Worm (Caenorhabditis elegans) whole organism, L4 larva: ENCODE measurements around the gene ced-11.
"Not testable (repeated sequence)": the region's sequence is repeated elsewhere in the genome, so short reads cannot be mapped to it uniquely, and the experiment has no call there.

Source experiments
- F10B5.3 ChIP-seq: sonication (generic microtip); optimal IDR thresholded peaks from 2 replicates; lab custom pipeline; 2016; ENCODE audit warnings: mild to moderate bottlenecking, missing genetic modification characterization, missing compliant biosample characterization
- F44E2.7 ChIP-seq: fragments of 200-800 bp; sonication (Bioruptor generic); IDR thresholded peaks from 2 replicates; pipeline ENCODE4 v2.1.2; 2022; ENCODE audit warnings: missing genetic modification characterization, missing compliant biosample characterization
- R02D3.7 ChIP-seq: fragments of 150-350 bp; sonication (generic microtip); optimal IDR thresholded peaks from 3 replicates; lab custom pipeline; 2014; ENCODE audit warnings: missing biosample characterization, missing genetic modification characterization
- Y105C5A.15 ChIP-seq: fragments of 200-800 bp; sonication (Bioruptor generic); IDR thresholded peaks from 2 replicates; pipeline ENCODE4 v1.3.6; 2022; ENCODE audit warnings: missing genetic modification characterization, missing compliant biosample characterization
- Y75B8A.6 ChIP-seq: fragments of 200-800 bp; sonication (Bioruptor generic); IDR thresholded peaks from 2 replicates; pipeline ENCODE4 v1.3.6; 2022; ENCODE audit warnings: missing genetic modification reagents, missing genetic modification characterization, missing compliant biosample characterization
- ZK337.2 ChIP-seq: fragments of 200-800 bp; sonication (Bioruptor generic); IDR thresholded peaks from 2 replicates; pipeline ENCODE4 v1.3.6; 2022; ENCODE audit warnings: missing genetic modification reagents, missing genetic modification characterization, missing compliant biosample characterization
- aha-1 ChIP-seq: fragments of 150-350 bp; peaks from one replicate; lab custom pipeline; 2014; ENCODE audit warnings: missing biosample characterization, missing genetic modification characterization
- aly-2 ChIP-seq: sonication (generic microtip); optimal IDR thresholded peaks from 2 replicates; lab custom pipeline; 2018; ENCODE audit warnings: missing biosample characterization, missing genetic modification characterization
- arid-1 ChIP-seq: fragments of 200-800 bp; sonication (Bioruptor generic); conservative IDR thresholded peaks from 2 replicates; pipeline ENCODE4 v1.3.6; 2022; ENCODE audit warnings: missing genetic modification reagents, missing genetic modification characterization, missing compliant biosample characterization
- ceh-28 ChIP-seq: fragments of 150-350 bp; optimal IDR thresholded peaks from 2 replicates; lab custom pipeline; 2014; ENCODE audit warnings: missing biosample characterization, missing genetic modification reagents, missing genetic modification characterization
- ctbp-1 ChIP-seq: fragments of 200-800 bp; sonication (Bioruptor generic); IDR thresholded peaks from 2 replicates; pipeline ENCODE4 v1.3.6; 2022; ENCODE audit warnings: missing genetic modification reagents, missing genetic modification characterization, missing compliant biosample characterization
- daf-16 ChIP-seq, 3 experiments: sonication (generic microtip); optimal IDR thresholded peaks; 2 replicates each; lab custom pipeline; 2016 to 2017; ENCODE audit warnings: missing genetic modification characterization in 3 of 3, missing genetic modification reagents in 3 of 3, mild to moderate bottlenecking in 2 of 3, missing compliant biosample characterization in 2 of 3, missing biosample characterization in 1 of 3, moderate library complexity in 1 of 3
- daf-19 ChIP-seq: fragments of 200-800 bp; sonication (Bioruptor generic); conservative IDR thresholded peaks from 2 replicates; pipeline ENCODE4 v1.3.6; 2022; ENCODE audit warnings: missing genetic modification characterization, missing compliant biosample characterization
- daf-8 ChIP-seq: fragments of 200-800 bp; sonication (Bioruptor generic); IDR thresholded peaks from 2 replicates; pipeline ENCODE4 v1.3.6; 2022; ENCODE audit warnings: missing genetic modification characterization, missing compliant biosample characterization
- dmd-6 ChIP-seq: fragments of 200-800 bp; sonication (Bioruptor generic); IDR thresholded peaks from 2 replicates; pipeline ENCODE4 v1.3.6; 2022; ENCODE audit warnings: missing genetic modification reagents, missing genetic modification characterization, missing compliant biosample characterization
- dmd-9 ChIP-seq: fragments of 200-800 bp; sonication (Bioruptor generic); IDR thresholded peaks from 2 replicates; pipeline ENCODE4 v1.3.6; 2022; ENCODE audit warnings: missing genetic modification reagents, missing genetic modification characterization, missing compliant biosample characterization
- duxl-1 ChIP-seq: sonication (generic microtip); optimal IDR thresholded peaks from 2 replicates; lab custom pipeline; 2016; ENCODE audit warnings: mild to moderate bottlenecking, missing genetic modification characterization, moderate library complexity, missing compliant biosample characterization; ENCODE audit not compliant: poor library complexity
- dve-1 ChIP-seq: sonication (generic microtip); optimal IDR thresholded peaks from 2 replicates; lab custom pipeline; 2017; ENCODE audit warnings: antibody characterized with exemption, mild to moderate bottlenecking, missing genetic modification characterization, missing compliant biosample characterization; ENCODE audit not compliant: insufficient read depth
- fos-1 ChIP-seq: fragments of 150-350 bp; optimal IDR thresholded peaks from 2 replicates; lab custom pipeline; 2014; ENCODE audit warnings: missing biosample characterization, missing genetic modification characterization
- hlh-30 ChIP-seq: sonication (generic microtip); optimal IDR thresholded peaks from 2 replicates; lab custom pipeline; 2017; ENCODE audit warnings: antibody characterized with exemption, mild to moderate bottlenecking, missing genetic modification characterization, missing compliant biosample characterization; ENCODE audit not compliant: insufficient read depth
- lin-1 ChIP-seq: fragments of 200-800 bp; sonication (Bioruptor generic); IDR thresholded peaks from 2 replicates; pipeline ENCODE4 v1.3.6; 2022; ENCODE audit warnings: missing genetic modification reagents, missing genetic modification characterization, missing compliant biosample characterization
- lin-39 ChIP-seq: fragments of 150-350 bp; optimal IDR thresholded peaks from 2 replicates; lab custom pipeline; 2014; ENCODE audit warnings: missing biosample characterization, missing genetic modification reagents, missing genetic modification characterization
- madf-5 ChIP-seq, 2 experiments: fragments of 200-800 bp; sonication (Bioruptor generic); IDR thresholded peaks; 2 replicates each; pipeline ENCODE4 v1.3.6; 2022; ENCODE audit warnings: missing compliant biosample characterization in 2 of 2, missing genetic modification characterization in 2 of 2
- madf-9 ChIP-seq: fragments of 200-800 bp; sonication (Bioruptor generic); conservative IDR thresholded peaks from 2 replicates; pipeline ENCODE4 v1.3.6; 2022; ENCODE audit warnings: missing genetic modification reagents, missing genetic modification characterization, missing compliant biosample characterization
- mdt-29 ChIP-seq: fragments of 200-800 bp; sonication (Bioruptor generic); IDR thresholded peaks from 2 replicates; pipeline ENCODE4 v1.3.6; 2022; ENCODE audit warnings: missing genetic modification reagents, missing genetic modification characterization, missing compliant biosample characterization
- mep-1 ChIP-seq: fragments of 150-350 bp; sonication (generic microtip); optimal IDR thresholded peaks from 3 replicates; lab custom pipeline; 2014; ENCODE audit warnings: missing biosample characterization, missing genetic modification characterization
- mes-2 ChIP-seq: sonication (generic microtip); optimal IDR thresholded peaks from 2 replicates; lab custom pipeline; 2016; ENCODE audit warnings: missing genotype, mild to moderate bottlenecking, missing genetic modification characterization, missing compliant biosample characterization; ENCODE audit not compliant: poor library complexity, severe bottlenecking
- mxl-2 ChIP-seq: fragments of 200-800 bp; sonication (Bioruptor generic); conservative IDR thresholded peaks from 2 replicates; pipeline ENCODE4 v1.3.6; 2022; ENCODE audit warnings: missing genetic modification reagents, missing genetic modification characterization, missing compliant biosample characterization
- nhr-237 ChIP-seq: sonication (generic microtip); optimal IDR thresholded peaks from 2 replicates; lab custom pipeline; 2017; ENCODE audit warnings: missing biosample characterization, missing genetic modification characterization
- nhr-25 ChIP-seq: sonication (generic microtip); optimal IDR thresholded peaks from 2 replicates; lab custom pipeline; 2017; ENCODE audit warnings: missing genetic modification characterization, mild to moderate bottlenecking, missing compliant biosample characterization, antibody characterized with exemption, moderate library complexity, borderline replicate concordance; ENCODE audit not compliant: insufficient read depth
- nhr-41 ChIP-seq: fragments of 200-800 bp; sonication (Bioruptor generic); IDR thresholded peaks from 2 replicates; pipeline ENCODE4 v1.3.6; 2022; ENCODE audit warnings: missing genetic modification reagents, missing genetic modification characterization, missing compliant biosample characterization
- nhr-48 ChIP-seq: sonication (generic microtip); optimal IDR thresholded peaks from 2 replicates; lab custom pipeline; 2016; ENCODE audit warnings: mild to moderate bottlenecking, missing genetic modification characterization, missing compliant biosample characterization
- pha-4 ChIP-seq, 2 experiments: fragments of 150-350 bp in 1 of 2; fragments of 200-800 bp in 1 of 2; sonication (Bioruptor generic) in 1 of 2; IDR thresholded peaks in 1 of 2; optimal IDR thresholded peaks in 1 of 2; 2 replicates each; pipeline versions ENCODE4 v1.3.6 to Lab custom; 2014 to 2022; ENCODE audit warnings: missing genetic modification characterization in 2 of 2, missing genetic modification reagents in 2 of 2, missing biosample characterization in 1 of 2, missing compliant biosample characterization in 1 of 2
- rbr-2 ChIP-seq: sonication (generic microtip); optimal IDR thresholded peaks from 2 replicates; lab custom pipeline; 2016; ENCODE audit warnings: missing genotype, missing genetic modification characterization, missing compliant biosample characterization
- saeg-2 ChIP-seq: fragments of 200-800 bp; sonication (Bioruptor generic); IDR thresholded peaks from 2 replicates; pipeline ENCODE4 v1.3.6; 2022; ENCODE audit warnings: missing genetic modification reagents, missing genetic modification characterization, missing compliant biosample characterization
- set-16 ChIP-seq: fragments of 200-800 bp; sonication (Bioruptor generic); IDR thresholded peaks from 2 replicates; pipeline ENCODE4 v1.3.6; 2022; ENCODE audit warnings: missing genetic modification reagents, missing genetic modification characterization, missing compliant biosample characterization
- spr-1 ChIP-seq: sonication (generic microtip); optimal IDR thresholded peaks from 2 replicates; lab custom pipeline; 2016; ENCODE audit warnings: mild to moderate bottlenecking, missing genetic modification characterization, missing compliant biosample characterization
- tag-97 ChIP-seq: fragments of 200-800 bp; sonication (Bioruptor generic); IDR thresholded peaks from 2 replicates; pipeline ENCODE4 v1.3.6; 2022; ENCODE audit warnings: missing genetic modification characterization, missing compliant biosample characterization
- tra-1 ChIP-seq: fragments of 200-800 bp; sonication (Bioruptor generic); IDR thresholded peaks from 2 replicates; pipeline ENCODE4 v1.3.6; 2022; ENCODE audit warnings: missing genetic modification reagents, missing genetic modification characterization, missing compliant biosample characterization
- vab-7 ChIP-seq: fragments of 200-800 bp; sonication (Bioruptor generic); IDR thresholded peaks from 2 replicates; pipeline ENCODE4 v1.3.6; 2022; ENCODE audit warnings: missing genetic modification reagents, missing genetic modification characterization, missing compliant biosample characterization
- zfp-3 ChIP-seq: fragments of 200-800 bp; sonication (Bioruptor generic); conservative IDR thresholded peaks from 2 replicates; pipeline ENCODE4 v1.3.6; 2022; ENCODE audit warnings: missing genetic modification reagents, missing genetic modification characterization, missing compliant biosample characterization
- zip-2 ChIP-seq: fragments of 150-350 bp; optimal IDR thresholded peaks from 2 replicates; lab custom pipeline; 2014; ENCODE audit warnings: missing biosample characterization, missing genetic modification characterization
- ztf-11 ChIP-seq: fragments of 150-350 bp; optimal IDR thresholded peaks from 2 replicates; lab custom pipeline; 2014; ENCODE audit warnings: missing biosample characterization, missing genetic modification characterization

ced-11 gene

ce11 chrIII:9105653-9106052 lies 13.7 kb upstream of the ced-11 start:
- TF ChIP-seq hlh-30 (tag; lab: Kevin White, UChicago), result peak; percentile 9
- no peak for TF ChIP-seq rbr-2 (tag; lab: Kevin White, UChicago)
- TF ChIP-seq nhr-237 (tag; lab: Kevin White, UChicago), result no peak
- TF ChIP-seq Y75B8A.6 (GFP tag; lab: Robert Waterston, UW), result no peak
- no peak for TF ChIP-seq aly-2
- peak; percentile 15 for TF ChIP-seq dve-1 (tag; lab: Kevin White, UChicago)
- TF ChIP-seq, all 104 proteins: peak for 2

- no peak for TF ChIP-seq daf-19
- TF ChIP-seq F44E2.7 (GFP tag; lab: Robert Waterston, UW), result no peak
- TF ChIP-seq tag-97, result no peak
- TF ChIP-seq dmd-6 (GFP tag; lab: Robert Waterston, UW), result no peak
- no peak for TF ChIP-seq hlh-30 (tag; lab: Kevin White, UChicago)
- no peak for TF ChIP-seq daf-16 (GFP tag; optimal IDR thresholded peaks at IDR 0.05; lab: Kevin White, UChicago)
- no peak for TF ChIP-seq daf-16 (tag; optimal IDR thresholded peaks at IDR 0.05; lab: Kevin White, UChicago)
- no peak for TF ChIP-seq ZK337.2 (GFP tag; lab: Robert Waterston, UW)
- TF ChIP-seq nhr-25 (tag; lab: Kevin White, UChicago), result no peak
- TF ChIP-seq lin-1, result no peak
- no peak for TF ChIP-seq duxl-1 (tag; lab: Kevin White, UChicago)
- no peak for TF ChIP-seq aha-1 (tag; lab: Kevin White, UChicago)
- TF ChIP-seq zip-2 (tag; lab: Kevin White, UChicago), result no peak
- TF ChIP-seq ceh-28, result no peak
- no peak for TF ChIP-seq ztf-11
These were observed 10.2 kb upstream of the ced-11 start, which contains the start of gene cya-1 for ce11 chrIII:9109172-9109571. Gene cya-1, minus strand, starts transcription at chrIII:9109272.

ce11 chrIII:9109726-9110125 lies 9.6 kb upstream of the ced-11 start:
- TF ChIP-seq spr-1 (tag; lab: Kevin White, UChicago) (no peak), R02D3.7 (tag; lab: Kevin White, UChicago) (no peak), daf-8 (GFP tag; lab: Robert Waterston, UW) (no peak), saeg-2 (no peak), nhr-48 (no peak), madf-9 (no peak), F10B5.3 (no peak), fos-1 (tag; lab: Kevin White, UChicago) (no peak), lin-39 (no peak), mes-2 (tag; lab: Kevin White, UChicago) (no peak)

ce11 chrIII:9110270-9110669 lies 9.1 kb upstream of the ced-11 start:
- TF ChIP-seq daf-16 (GFP tag; optimal IDR thresholded peaks at IDR 0.05; lab: Kevin White, UChicago) (no peak), daf-16 (tag; optimal IDR thresholded peaks at IDR 0.05; lab: Kevin White, UChicago) (peak; percentile 37), aha-1 (tag; lab: Kevin White, UChicago) (peak; percentile 31), nhr-41 (GFP tag; lab: Robert Waterston, UW) (no peak)

ce11 chrIII:9110914-9111313 lies 8.4 kb upstream of the ced-11 start:
- peak; percentile 59; the same call in 1 of the 2 replicates for TF ChIP-seq tra-1 (GFP tag; lab: Robert Waterston, UW)
- peak; percentile 51 for TF ChIP-seq set-16
- TF ChIP-seq mdt-29 (GFP tag; lab: Robert Waterston, UW), result peak; percentile 76
- peak; percentile 52; the same call in 1 of the 2 replicates for TF ChIP-seq dmd-9 (GFP tag; lab: Robert Waterston, UW)
- TF ChIP-seq zfp-3 (GFP tag; lab: Robert Waterston, UW), result 0 out of 2 replicates have a peak, but pooled peaks have one; percentile 47
- peak; percentile 78 for TF ChIP-seq vab-7 (GFP tag; lab: Robert Waterston, UW)
- peak; percentile 13 for TF ChIP-seq mep-1 (tag; lab: Kevin White, UChicago)
- TF ChIP-seq ctbp-1 (GFP tag; lab: Robert Waterston, UW), result peak; percentile 79
- TF ChIP-seq madf-5 (GFP tag; IDR thresholded peaks at IDR 0.05; lab: Robert Waterston, UW), result peak; percentile 57 to 83; a peak in 2 of 4 replicates
- TF ChIP-seq pha-4 (GFP tag; IDR thresholded peaks at IDR 0.05; lab: Robert Waterston, UW), result peak; percentile 92
- not testable (repeated sequence) for TF ChIP-seq pha-4 (tag; optimal IDR thresholded peaks at IDR 0.05; lab: Kevin White, UChicago)
- peak; percentile 73; the same call in 1 of the 2 replicates for TF ChIP-seq saeg-2
- peak; percentile 77 for TF ChIP-seq arid-1
- TF ChIP-seq ZK337.2 (GFP tag; lab: Robert Waterston, UW), result 0 out of 2 replicates have a peak, but pooled peaks have one; percentile 45
- TF ChIP-seq Y105C5A.15 (GFP tag; lab: Robert Waterston, UW), result 0 out of 2 replicates have a peak, but pooled peaks have one; percentile 27
- TF ChIP-seq mxl-2 (GFP tag; lab: Robert Waterston, UW), result 0 out of 2 replicates have a peak, but pooled peaks have one; percentile 51
